Worm (Caenorhabditis elegans) whole organism, early embryonic: ENCODE measurements around the gene fbxc-19.

ENCODE experiments used
- B0310.2 ChIP-seq: sonication (generic microtip); optimal IDR thresholded peaks from 2 replicates; lab custom pipeline; 2016; ENCODE audit warnings: mild to moderate bottlenecking, missing genetic modification characterization, missing compliant biosample characterization
- ama-1 ChIP-seq: fragments of 150-350 bp; optimal IDR thresholded peaks from 2 replicates; lab custom pipeline; 2014
- ceh-13 ChIP-seq: fragments of 200-800 bp; sonication (Bioruptor generic); optimal IDR thresholded peaks from 2 replicates; lab custom pipeline; 2018; ENCODE audit warnings: mild to moderate bottlenecking, missing genetic modification characterization, missing compliant biosample characterization
- ceh-36 ChIP-seq: sonication (generic microtip); optimal IDR thresholded peaks from 2 replicates; lab custom pipeline; 2016; ENCODE audit warnings: missing genetic modification characterization, inconsistent platforms, missing compliant biosample characterization
- ets-7 ChIP-seq: sonication (generic microtip); optimal IDR thresholded peaks from 2 replicates; lab custom pipeline; 2016; ENCODE audit warnings: missing genotype, missing genetic modification characterization, missing compliant biosample characterization
- flt-1 ChIP-seq: fragments of 200-800 bp; sonication (Bioruptor generic); IDR thresholded peaks from 2 replicates; pipeline ENCODE4 v1.3.6; 2022; ENCODE audit warnings: missing genetic modification characterization, missing compliant biosample characterization
- hmbx-1 ChIP-seq: sonication (generic microtip); optimal IDR thresholded peaks from 2 replicates; lab custom pipeline; 2016; ENCODE audit warnings: mild to moderate bottlenecking, missing genetic modification characterization, missing compliant biosample characterization
- hmg-4 ChIP-seq: fragments of 200-800 bp; sonication (Bioruptor generic); optimal IDR thresholded peaks from 2 replicates; lab custom pipeline; 2018; ENCODE audit warnings: mild to moderate bottlenecking, missing genetic modification characterization, missing compliant biosample characterization
- hnd-1 ChIP-seq: sonication (generic microtip); optimal IDR thresholded peaks from 2 replicates; lab custom pipeline; 2016; ENCODE audit warnings: missing genetic modification characterization, missing compliant biosample characterization
- scrt-1 ChIP-seq: fragments of 200-800 bp; sonication (Bioruptor generic); IDR thresholded peaks from 2 replicates; pipeline ENCODE4 v1.3.6; 2022; ENCODE audit warnings: missing genetic modification characterization, missing compliant biosample characterization
- sea-1 ChIP-seq: fragments of 200-800 bp; sonication (Bioruptor generic); conservative IDR thresholded peaks from 2 replicates; pipeline ENCODE4 v1.3.6; 2022; ENCODE audit warnings: missing genetic modification characterization, missing compliant biosample characterization
- tbx-11 ChIP-seq: fragments of 200-800 bp; sonication (Bioruptor generic); IDR thresholded peaks from 2 replicates; pipeline ENCODE4 v1.3.6; 2022; ENCODE audit warnings: missing genetic modification characterization, missing compliant biosample characterization
- tbx-37 ChIP-seq: fragments of 200-800 bp; sonication (Bioruptor generic); conservative IDR thresholded peaks from 2 replicates; pipeline ENCODE4 v1.3.6; 2022; ENCODE audit warnings: missing genetic modification reagents, missing genetic modification characterization, missing compliant biosample characterization

The fbxc-19 gene

ce11 chrII:1869120-1869519 is 48.8 kb downstream of the fbxc-19 start, which contains the start of gene math-14:
Gene math-14, plus strand, starts transcription at chrII:1869420.
- TF ChIP-seq B0310.2 (tag; lab: Kevin White, UChicago) (no peak), ceh-13 (GFP tag; lab: Kevin White, UChicago) (no peak), ceh-36 (tag; lab: Kevin White, UChicago) (no peak), sea-1 (GFP tag; lab: Robert Waterston, UW) (no peak), hmg-4 (GFP tag; lab: Kevin White, UChicago) (no peak), ama-1 (no peak), ets-7 (no peak), tbx-11 (GFP tag; lab: Robert Waterston, UW) (no peak), tbx-37 (GFP tag; lab: Robert Waterston, UW) (no peak), flt-1 (no peak), hmbx-1 (tag; lab: Kevin White, UChicago) (no peak), scrt-1 (GFP tag; lab: Robert Waterston, UW) (no peak)

DNA sequence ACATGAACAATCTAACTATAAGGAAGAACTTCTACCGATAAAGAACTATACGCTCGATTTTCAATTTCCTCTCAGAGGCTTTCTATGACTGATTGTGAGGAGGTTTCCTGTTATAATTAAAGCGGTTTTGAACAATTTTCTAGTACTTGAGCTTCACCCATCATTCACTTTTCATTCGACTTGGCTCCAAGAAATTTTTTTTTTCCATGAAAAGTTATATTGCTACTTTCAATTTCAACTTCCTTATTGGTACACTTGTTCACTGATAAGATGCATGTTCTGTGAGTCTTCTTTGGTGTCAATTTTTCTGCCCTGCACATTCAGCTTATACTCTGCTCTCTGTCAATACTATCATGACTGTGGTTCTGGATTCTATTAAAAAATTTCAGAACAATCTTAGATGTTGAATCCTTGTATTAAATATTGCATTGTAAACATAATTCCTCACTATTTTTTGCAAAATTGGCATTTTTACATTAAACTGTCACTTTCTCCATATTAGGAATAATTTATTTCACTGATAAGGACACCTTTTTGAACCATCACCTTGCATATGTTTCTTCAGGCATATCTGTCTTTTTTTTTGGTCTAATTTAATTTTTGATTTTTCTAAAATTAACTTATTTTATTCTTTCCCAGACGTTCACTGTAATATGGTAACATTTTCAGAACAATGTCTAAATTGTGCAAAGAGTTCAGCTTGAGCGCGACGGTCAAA is 50.8 kb downstream of the fbxc-19 start, which contains the start of gene math-10:
Gene math-10, plus strand, starts transcription at position 668 of the 718 bp plus-strand sequence.
- TF ChIP-seq hnd-1 (tag; lab: Kevin White, UChicago) (no peak), hmg-4 (GFP tag; lab: Kevin White, UChicago) (no peak), ceh-13 (GFP tag; lab: Kevin White, UChicago) (no peak), B0310.2 (tag; lab: Kevin White, UChicago) (no peak), sea-1 (GFP tag; lab: Robert Waterston, UW) (no peak), tbx-11 (GFP tag; lab: Robert Waterston, UW) (no peak)
